Worm (Caenorhabditis elegans): ENCODE results near the gene sap-49.

ce11 chrII:8050477-8050876 lies 14.9 kb upstream of the sap-49 start, which contains the start of gene mtre-1:
- TF ChIP-seq med-1 (GFP tag; optimal IDR thresholded peaks at IDR 0.05; ENCODE audit: insufficient read depth) (no peak), T22C8.4 (GFP tag; IDR thresholded peaks at IDR 0.05) (no peak), klf-2 (GFP tag; conservative IDR thresholded peaks at IDR 0.05) (no peak), tab-1 (GFP tag; IDR thresholded peaks at IDR 0.05) (no peak), flt-1 (GFP tag; IDR thresholded peaks at IDR 0.05) (no peak), cog-1 (tag; optimal IDR thresholded peaks at IDR 0.05) (no peak), ztf-23 (GFP tag; IDR thresholded peaks at IDR 0.05) (no peak), ref-1 (GFP tag; conservative IDR thresholded peaks at IDR 0.05) (no peak)
